Worm (Caenorhabditis elegans) whole organism, young adult: Measurements from ENCODE around the gene F07H5.7.

Source experiments
- snpc-3.4 ChIP-seq: sonication (generic microtip); optimal IDR thresholded peaks from 2 replicates; lab custom pipeline; 2017; ENCODE audit warnings: missing genetic modification characterization, mild to moderate bottlenecking, missing compliant biosample characterization, antibody characterized with exemption, moderate library complexity, missing genotype, missing genetic modification reagents
- xnd-1 ChIP-seq: sonication (generic microtip); optimal IDR thresholded peaks from 2 replicates; lab custom pipeline; 2016; ENCODE audit warnings: missing genotype, missing genetic modification reagents, missing genetic modification characterization, missing compliant biosample characterization
- ztf-18 ChIP-seq: sonication (generic microtip); optimal IDR thresholded peaks from 2 replicates; lab custom pipeline; 2016; ENCODE audit warnings: missing genotype, mild to moderate bottlenecking, missing genetic modification characterization, missing compliant biosample characterization

F07H5.7 gene

ce11 chrII:8742972-8743371, 51.0 kb downstream of the F07H5.7 start:
- TF ChIP-seq xnd-1 (no peak), snpc-3.4 (tag; lab: Kevin White, UChicago) (peak; percentile 2), ztf-18 (peak; percentile 41)
